Worm (Caenorhabditis elegans): ENCODE results near the gene Y45F10D.15.

DNA sequence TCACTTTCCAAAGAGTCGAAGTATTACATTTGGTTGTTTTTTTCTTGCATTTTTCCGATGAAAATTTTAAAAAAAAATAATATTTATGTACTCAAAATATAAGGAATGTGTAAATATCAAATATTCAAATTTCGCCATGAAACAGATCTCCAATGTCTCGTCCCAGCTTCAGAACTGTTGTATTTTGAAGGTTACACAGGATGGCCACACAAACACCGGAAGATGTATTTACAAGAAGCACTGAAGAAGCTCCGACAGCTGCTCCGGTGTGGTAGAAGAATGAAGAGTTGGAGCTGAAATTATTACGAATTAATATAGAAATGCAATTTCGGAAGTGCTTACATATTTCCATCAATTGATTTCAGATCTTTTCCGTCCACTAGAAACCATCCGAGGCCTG, 38.4 kb downstream of the Y45F10D.15 start:
- TF ChIP-seq ztf-29 (GFP tag; IDR thresholded peaks at IDR 0.05), result no peak
- no peak for TF ChIP-seq T22C8.4 (GFP tag; IDR thresholded peaks at IDR 0.05)
- no peak for TF ChIP-seq klf-2 (GFP tag; conservative IDR thresholded peaks at IDR 0.05)

Data from whole organism, midembryonic.